Worm (Caenorhabditis elegans) whole organism, L3 larva: ENCODE data around the gene T14B1.1.

Experiments used
- R02D3.7 ChIP-seq: fragments of 150-350 bp; optimal IDR thresholded peaks from 2 replicates; lab custom pipeline; 2014; ENCODE audit warnings: missing biosample characterization, missing genetic modification characterization
- ama-1 ChIP-seq: fragments of 150-350 bp; optimal IDR thresholded peaks from 2 replicates; lab custom pipeline; 2018
- ceh-82 ChIP-seq: fragments of 150-350 bp; optimal IDR thresholded peaks from 2 replicates; lab custom pipeline; 2014; ENCODE audit warnings: missing biosample characterization, missing genetic modification characterization
- ceh-9 ChIP-seq: sonication (generic microtip); optimal IDR thresholded peaks from 2 replicates; lab custom pipeline; 2018; ENCODE audit warnings: missing biosample characterization, missing genetic modification characterization
- daf-12 ChIP-seq: fragments of 150-350 bp; optimal IDR thresholded peaks from 2 replicates; lab custom pipeline; 2014; ENCODE audit warnings: missing biosample characterization, missing genetic modification reagents, missing genetic modification characterization
- egl-27 ChIP-seq: sonication (generic microtip); optimal IDR thresholded peaks from 4 replicates; lab custom pipeline; 2017; ENCODE audit warnings: missing biosample characterization, missing genetic modification reagents, missing genetic modification characterization
- elt-2 ChIP-seq: sonication (generic microtip); optimal IDR thresholded peaks from 2 replicates; lab custom pipeline; 2016; ENCODE audit warnings: missing genetic modification reagents, mild to moderate bottlenecking, missing genetic modification characterization, missing compliant biosample characterization
- elt-3 ChIP-seq, 3 experiments: fragments of 150-350 bp in 1 of 3; sonication (generic microtip) in 2 of 3; optimal IDR thresholded peaks; 2 replicates in 2 of 3; 4 replicates in 1 of 3; lab custom pipeline; 2014 to 2017; ENCODE audit warnings: missing biosample characterization in 3 of 3, missing genetic modification characterization in 3 of 3
- eor-1 ChIP-seq, 2 experiments: fragments of 150-350 bp; optimal IDR thresholded peaks; 2 replicates each; lab custom pipeline; 2014 to 2018; ENCODE audit warnings: missing biosample characterization in 2 of 2, missing genetic modification characterization in 2 of 2
- fkh-10 ChIP-seq: sonication (generic microtip); optimal IDR thresholded peaks from 2 replicates; lab custom pipeline; 2017; ENCODE audit warnings: missing biosample characterization, missing genetic modification reagents, missing genetic modification characterization
- fkh-2 ChIP-seq: fragments of 150-350 bp; optimal IDR thresholded peaks from 2 replicates; lab custom pipeline; 2014; ENCODE audit warnings: missing biosample characterization, missing genetic modification reagents, missing genetic modification characterization
- fos-1 ChIP-seq: fragments of 150-350 bp; optimal IDR thresholded peaks from 2 replicates; lab custom pipeline; 2014; ENCODE audit warnings: missing biosample characterization, missing genetic modification characterization
- jun-1 ChIP-seq: fragments of 150-350 bp; optimal IDR thresholded peaks from 2 replicates; lab custom pipeline; 2014; ENCODE audit warnings: missing biosample characterization, missing genetic modification reagents, missing genetic modification characterization
- lin-39 ChIP-seq: fragments of 150-350 bp; optimal IDR thresholded peaks from 2 replicates; lab custom pipeline; 2018; ENCODE audit warnings: missing biosample characterization, missing genetic modification reagents, missing genetic modification characterization
- lsy-12 ChIP-seq: sonication (generic microtip); optimal IDR thresholded peaks from 2 replicates; lab custom pipeline; 2016; ENCODE audit warnings: mild to moderate bottlenecking, missing genetic modification characterization, missing compliant biosample characterization
- mml-1 ChIP-seq: fragments of 150-350 bp; sonication (generic microtip); optimal IDR thresholded peaks from 3 replicates; lab custom pipeline; 2014; ENCODE audit warnings: missing biosample characterization, missing genetic modification characterization
- nfya-1 ChIP-seq: sonication (generic microtip); optimal IDR thresholded peaks from 2 replicates; lab custom pipeline; 2017; ENCODE audit warnings: missing genetic modification characterization, mild to moderate bottlenecking, missing compliant biosample characterization, antibody characterized with exemption, moderate library complexity; ENCODE audit not compliant: insufficient read depth
- nhr-11 ChIP-seq: fragments of 150-350 bp; optimal IDR thresholded peaks from 2 replicates; lab custom pipeline; 2014; ENCODE audit warnings: missing biosample characterization, missing genetic modification characterization
- nhr-12 ChIP-seq: fragments of 150-350 bp; optimal IDR thresholded peaks from 2 replicates; lab custom pipeline; 2014; ENCODE audit warnings: missing biosample characterization, missing genetic modification characterization
- nhr-23 ChIP-seq: fragments of 150-350 bp; optimal IDR thresholded peaks from 2 replicates; lab custom pipeline; 2014; ENCODE audit warnings: missing biosample characterization, missing genetic modification reagents, missing genetic modification characterization
- nhr-25 ChIP-seq: sonication (generic microtip); optimal IDR thresholded peaks from 2 replicates; lab custom pipeline; 2017; ENCODE audit warnings: missing biosample characterization, missing genetic modification characterization
- nhr-28 ChIP-seq: fragments of 150-350 bp; optimal IDR thresholded peaks from 2 replicates; lab custom pipeline; 2014; ENCODE audit warnings: missing biosample characterization, missing genetic modification characterization
- nhr-43 ChIP-seq: sonication (generic microtip); optimal IDR thresholded peaks from 2 replicates; lab custom pipeline; 2016; ENCODE audit warnings: mild to moderate bottlenecking, missing genetic modification characterization, missing compliant biosample characterization; ENCODE audit not compliant: poor library complexity, severe bottlenecking
- nhr-67 ChIP-seq: fragments of 150-350 bp; optimal IDR thresholded peaks from 2 replicates; lab custom pipeline; 2014; ENCODE audit warnings: missing biosample characterization, missing genetic modification characterization
- nhr-77 ChIP-seq: fragments of 150-350 bp; optimal IDR thresholded peaks from 2 replicates; lab custom pipeline; 2014; ENCODE audit warnings: missing biosample characterization, missing genetic modification characterization
- pha-4 ChIP-seq: fragments of 150-350 bp; optimal IDR thresholded peaks from 2 replicates; lab custom pipeline; 2014; ENCODE audit warnings: missing biosample characterization, missing genetic modification reagents, missing genetic modification characterization
- pqm-1 ChIP-seq: fragments of 150-350 bp; optimal IDR thresholded peaks from 2 replicates; lab custom pipeline; 2017; ENCODE audit warnings: missing biosample characterization, missing genetic modification characterization, inconsistent platforms
- sea-2 ChIP-seq: fragments of 150-350 bp; sonication (generic microtip); optimal IDR thresholded peaks from 4 replicates; lab custom pipeline; 2014; ENCODE audit warnings: missing biosample characterization, missing genetic modification reagents, missing genetic modification characterization
- snpc-4 ChIP-seq: fragments of 150-350 bp; optimal IDR thresholded peaks from 2 replicates; lab custom pipeline; 2014; ENCODE audit warnings: missing biosample characterization, missing genetic modification characterization
- unc-39 ChIP-seq: sonication (generic microtip); optimal IDR thresholded peaks from 4 replicates; lab custom pipeline; 2017; ENCODE audit warnings: missing biosample characterization, missing genetic modification characterization
- unc-62 ChIP-seq: fragments of 150-350 bp; sonication (generic microtip); optimal IDR thresholded peaks from 4 replicates; lab custom pipeline; 2014; ENCODE audit warnings: missing biosample characterization, missing genetic modification reagents, missing genetic modification characterization
- zag-1 ChIP-seq: fragments of 150-350 bp; optimal IDR thresholded peaks from 2 replicates; lab custom pipeline; 2014; ENCODE audit warnings: missing biosample characterization, missing genetic modification characterization
- ztf-11 ChIP-seq: fragments of 150-350 bp; optimal IDR thresholded peaks from 2 replicates; lab custom pipeline; 2014; ENCODE audit warnings: missing biosample characterization, missing genetic modification characterization
- ztf-4 ChIP-seq: fragments of 150-350 bp; optimal IDR thresholded peaks from 2 replicates; lab custom pipeline; 2014; ENCODE audit warnings: missing biosample characterization, missing genetic modification characterization

T14B1.1 gene

DNA sequence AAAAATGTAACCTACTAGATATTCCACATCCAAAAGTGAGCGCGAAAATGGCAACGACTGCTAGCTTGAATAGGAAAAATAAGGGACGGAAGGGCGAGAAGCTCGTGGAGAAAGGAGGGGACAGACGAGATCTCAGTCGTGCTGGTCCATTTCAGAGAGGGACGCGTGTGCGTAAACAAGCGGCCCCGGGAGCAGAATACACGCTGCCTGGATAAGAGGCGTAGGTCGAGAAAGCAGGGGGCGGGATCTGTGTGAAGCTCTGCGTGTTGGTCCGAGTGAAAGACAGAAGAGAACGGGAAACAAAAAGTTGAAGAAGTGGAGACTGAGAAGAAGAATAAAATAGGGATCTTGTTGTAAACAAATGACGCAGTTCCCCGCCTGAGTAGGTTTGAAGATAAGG lies at the start of gene T14B1.1:
Gene T14B1.1, minus strand, starts transcription at position 170 of the 400 bp plus-strand sequence.
- TF ChIP-seq nfya-1, result peak; percentile 61
- TF ChIP-seq lin-39 (tag; lab: Kevin White, UChicago), result peak; percentile 82
- peak; percentile 61 for TF ChIP-seq fkh-10 (GFP tag; lab: Kevin White, UChicago)
- no peak for TF ChIP-seq egl-27 (tag; lab: Kevin White, UChicago)

DNA sequence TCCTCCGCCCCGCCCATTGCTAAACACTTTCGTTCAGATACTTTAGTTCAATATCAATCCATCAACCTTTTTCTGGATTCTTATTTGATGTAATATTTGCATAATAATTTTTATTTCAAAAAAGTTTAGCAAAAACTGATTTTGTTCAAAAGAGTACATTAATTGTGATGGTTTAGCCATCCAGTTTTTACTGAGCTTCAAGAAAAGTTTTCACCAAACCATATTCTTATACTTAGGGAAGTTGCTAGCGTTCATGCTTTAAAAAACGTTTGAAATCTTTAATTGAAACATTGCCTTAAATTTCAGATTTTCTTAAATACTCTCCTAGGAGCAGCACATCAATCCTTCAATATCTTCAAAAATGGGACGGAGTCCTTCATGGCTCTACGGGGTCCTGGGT lies 48.7 kb upstream of the T14B1.1 start, which contains the start of gene him-4:
Gene him-4, plus strand, starts transcription at position 301 of the 400 bp plus-strand sequence.
- TF ChIP-seq unc-39 (no peak), egl-27 (tag; lab: Kevin White, UChicago) (no peak), nhr-23 (tag; lab: Kevin White, UChicago) (no peak), daf-12 (tag; lab: Kevin White, UChicago) (no peak), snpc-4 (tag; lab: Kevin White, UChicago) (no peak), R02D3.7 (tag; lab: Kevin White, UChicago) (no peak), nhr-77 (no peak), ama-1 (no peak), jun-1 (tag; lab: Kevin White, UChicago) (no peak), fos-1 (no peak), nhr-43 (tag; lab: Kevin White, UChicago) (no peak), elt-3 (tag; optimal IDR thresholded peaks at IDR 0.05; lab: Kevin White, UChicago) (no peak), ztf-4 (tag; lab: Kevin White, UChicago) (no peak), nhr-25 (tag; lab: Kevin White, UChicago) (no peak)

DNA sequence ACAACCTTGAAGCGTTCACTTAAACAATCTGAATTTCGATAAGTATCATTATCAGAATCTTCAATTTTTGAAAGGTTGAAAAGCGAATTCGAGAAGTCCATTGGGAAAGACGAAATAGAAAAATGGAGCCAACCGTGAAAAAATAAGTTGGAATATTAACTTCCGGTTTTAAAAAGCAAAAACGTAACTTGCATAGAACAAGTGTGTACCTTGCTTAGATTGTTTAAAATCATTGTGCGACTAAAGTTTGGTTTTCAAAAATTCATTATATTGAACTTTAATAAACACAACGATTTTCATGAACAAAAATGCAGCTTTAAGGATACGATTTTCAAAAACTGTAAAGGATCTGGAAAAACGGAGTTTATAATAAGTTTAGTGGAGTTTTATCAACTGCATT lies 45.1 kb upstream of the T14B1.1 start, which contains the start of gene F15G9.2:
Gene F15G9.2, minus strand, starts transcription at position 101 of the 400 bp plus-strand sequence.
- TF ChIP-seq eor-1 (tag; optimal IDR thresholded peaks at IDR 0.05; lab: Kevin White, UChicago) (no peak), fkh-2 (tag; lab: Kevin White, UChicago) (no peak), nhr-23 (tag; lab: Kevin White, UChicago) (no peak), ztf-4 (tag; lab: Kevin White, UChicago) (no peak), nfya-1 (no peak), snpc-4 (tag; lab: Kevin White, UChicago) (no peak), sea-2 (no peak), egl-27 (tag; lab: Kevin White, UChicago) (no peak), nhr-11 (tag; lab: Kevin White, UChicago) (no peak)

DNA sequence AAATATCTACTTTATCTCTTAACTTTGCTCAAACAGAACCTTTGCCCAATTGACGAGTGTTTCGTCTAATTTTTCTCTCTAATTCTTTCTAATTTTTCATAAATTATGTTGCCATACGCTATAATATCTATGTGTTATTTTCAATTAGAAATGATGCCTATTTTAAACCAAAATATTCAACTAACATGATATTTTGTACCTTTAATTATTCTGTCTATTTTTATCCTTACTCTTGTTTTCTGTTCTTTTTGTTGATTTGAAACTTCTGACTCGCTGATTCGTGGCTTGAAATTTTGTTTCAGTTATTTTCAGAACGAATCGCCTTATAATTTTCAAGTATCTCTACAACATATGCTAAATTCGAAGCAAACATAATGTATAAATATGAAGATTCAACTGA lies 40.9 kb upstream of the T14B1.1 start, which contains the start of gene F15G9.6:
Gene F15G9.6, plus strand, starts transcription at position 301 of the 400 bp plus-strand sequence.
- TF ChIP-seq unc-39, result no peak
- TF ChIP-seq ceh-9, result no peak
- TF ChIP-seq snpc-4 (tag; lab: Kevin White, UChicago), result no peak
- TF ChIP-seq fkh-2 (tag; lab: Kevin White, UChicago), result no peak
- TF ChIP-seq ceh-82, result no peak
- no peak for TF ChIP-seq nhr-12
- no peak for TF ChIP-seq nhr-43 (tag; lab: Kevin White, UChicago)
- TF ChIP-seq nhr-23 (tag; lab: Kevin White, UChicago), result no peak
- TF ChIP-seq zag-1, result no peak
- TF ChIP-seq lsy-12, result no peak
- no peak for TF ChIP-seq R02D3.7 (tag; lab: Kevin White, UChicago)
- TF ChIP-seq daf-12 (tag; lab: Kevin White, UChicago), result no peak
- TF ChIP-seq nhr-11 (tag; lab: Kevin White, UChicago), result no peak
- no peak for TF ChIP-seq lin-39 (tag; lab: Kevin White, UChicago)
- TF ChIP-seq egl-27 (tag; lab: Kevin White, UChicago), result no peak
- TF ChIP-seq unc-62 (GFP tag; lab: Kevin White, UChicago), result no peak
- TF ChIP-seq, all 47 proteins: peak for 0

DNA sequence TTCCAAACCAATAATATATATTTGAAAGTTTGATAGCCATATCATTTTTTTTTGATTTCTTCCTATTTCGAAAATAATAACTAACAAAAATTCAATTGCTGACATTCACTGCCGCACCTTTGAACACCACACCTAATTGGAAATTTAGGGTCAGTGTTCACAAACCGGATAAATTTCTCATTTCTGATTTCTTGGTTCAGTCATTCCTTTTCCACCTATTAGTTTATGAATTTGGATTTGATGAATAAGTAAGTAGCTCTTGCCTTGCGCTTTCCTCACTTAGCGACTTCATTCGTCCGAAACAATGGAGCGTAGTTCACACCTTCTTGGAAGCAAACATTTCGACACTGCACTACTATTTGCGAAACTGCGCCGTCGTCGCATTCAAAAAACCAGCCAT lies 37.6 kb upstream of the T14B1.1 start, which contains the start of gene F15G9.1:
Gene F15G9.1, plus strand, starts transcription at position 301 of the 400 bp plus-strand sequence.
- TF ChIP-seq mml-1 (tag; lab: Kevin White, UChicago) (no peak), ztf-11 (no peak), eor-1 (tag; optimal IDR thresholded peaks at IDR 0.05; lab: Kevin White, UChicago) (no peak), ztf-4 (tag; lab: Kevin White, UChicago) (no peak), pha-4 (tag; lab: Kevin White, UChicago) (no peak), pqm-1 (no peak), nhr-77 (no peak), lsy-12 (no peak), unc-62 (GFP tag; lab: Kevin White, UChicago) (no peak), nhr-12 (no peak), nfya-1 (no peak), nhr-67 (no peak), nhr-28 (tag; lab: Kevin White, UChicago) (no peak), nhr-25 (tag; lab: Kevin White, UChicago) (no peak), fos-1 (no peak), lin-39 (tag; lab: Kevin White, UChicago) (no peak), elt-2 (tag; lab: Kevin White, UChicago) (no peak)
